Fruit fly (Drosophila melanogaster): Measurements from ENCODE around the gene Cpr67B.

The Cpr67B gene

dm6 chr3L:9426656-9427294 is 22.2 kb downstream of the Cpr67B start, which contains the start of the genes Atat and Shc:
Atat (minus strand) TSS chr3L:9426758.
Shc (plus strand) TSS chr3L:9427010.
- TF ChIP-seq gfzf (GFP tag; optimal IDR thresholded peaks at IDR 0.05) = peak; percentile 89
- TF ChIP-seq CG18619 (GFP tag; optimal IDR thresholded peaks at IDR 0.05) = peak; percentile 99
- TF ChIP-seq CG5245 (GFP tag; optimal IDR thresholded peaks at IDR 0.05) = peak; percentile 99
- TF ChIP-seq CG10209 (GFP tag; optimal IDR thresholded peaks at IDR 0.05) = peak; percentile 99
- TF ChIP-seq salm (tag; optimal IDR thresholded peaks at IDR 0.05) = peak; percentile 93
- TF ChIP-seq CG6683 (GFP tag; optimal IDR thresholded peaks at IDR 0.05) = peak; percentile 96
- peak; percentile 98 for TF ChIP-seq NK7.1 (GFP tag; optimal IDR thresholded peaks at IDR 0.05)
- peak; percentile 99 for TF ChIP-seq CG17328 (GFP tag; IDR thresholded peaks at IDR 0.05)
- peak; percentile 99 for TF ChIP-seq CG1647 (GFP tag; optimal IDR thresholded peaks at IDR 0.05)
- peak; percentile 99 for TF ChIP-seq CG18764 (GFP tag; optimal IDR thresholded peaks at IDR 0.05)
- peak; percentile 94 for TF ChIP-seq ftz-f1 (GFP tag; optimal IDR thresholded peaks at IDR 0.05)
- TF ChIP-seq HLH4C (GFP tag; IDR thresholded peaks at IDR 0.05; ENCODE audit: partially characterized antibody) = peak; percentile 87
- peak; percentile 91 for TF ChIP-seq exex (tag; optimal IDR thresholded peaks at IDR 0.05)
- TF ChIP-seq CG8281 (tag; optimal IDR thresholded peaks at IDR 0.05) = peak; percentile 92
- TF ChIP-seq CG9437 (GFP tag; optimal IDR thresholded peaks at IDR 0.05) = peak; percentile 77
- TF ChIP-seq CG13894 (tag; optimal IDR thresholded peaks at IDR 0.05) = peak; percentile 99
- peak; percentile 96 for TF ChIP-seq Blimp-1 (GFP tag; optimal IDR thresholded peaks at IDR 0.05)
- TF ChIP-seq fd96Cb (tag; optimal IDR thresholded peaks at IDR 0.05) = peak; percentile 99
- peak; percentile 100 for TF ChIP-seq Ets65A (GFP tag)
- peak; percentile 99 for TF ChIP-seq CG17612 (GFP tag; IDR thresholded peaks at IDR 0.05)
- TF ChIP-seq CG17186 (GFP tag; optimal IDR thresholded peaks at IDR 0.05) = peak; percentile 95
- TF ChIP-seq ewg (GFP tag; optimal IDR thresholded peaks at IDR 0.05) = peak; percentile 98
- peak; percentile 99 for TF ChIP-seq Bteb2 (GFP tag; optimal IDR thresholded peaks at IDR 0.05)
- TF ChIP-seq CG18262 (tag; optimal IDR thresholded peaks at IDR 0.05) = peak; percentile 96
- peak; percentile 99 for TF ChIP-seq lab (GFP tag; optimal IDR thresholded peaks at IDR 0.05)
- TF ChIP-seq kah (GFP tag; optimal IDR thresholded peaks at IDR 0.05) = peak; percentile 89
- TF ChIP-seq CG12942 (GFP tag; optimal IDR thresholded peaks at IDR 0.05) = peak; percentile 100
- TF ChIP-seq unpg (GFP tag; optimal IDR thresholded peaks at IDR 0.05) = peak; percentile 98
- TF ChIP-seq CG10267 (tag; optimal IDR thresholded peaks at IDR 0.05) = peak; percentile 92
- TF ChIP-seq CG9609 (GFP tag; optimal IDR thresholded peaks at IDR 0.05) = peak; percentile 100
- TF ChIP-seq CG6254 (GFP tag; optimal IDR thresholded peaks at IDR 0.05) = peak; percentile 90
- 0 out of 3 replicates have a peak, but pooled peaks have one; percentile 33 for TF ChIP-seq mld (GFP tag; IDR thresholded peaks at IDR 0.05; ENCODE audit: partially characterized antibody)
- peak; percentile 99 for TF ChIP-seq CG2199 (GFP tag; IDR thresholded peaks at IDR 0.05)
- TF ChIP-seq psq (GFP tag; optimal IDR thresholded peaks at IDR 0.05) = peak; percentile 95
- peak; percentile 99 for TF ChIP-seq ab (GFP tag; optimal IDR thresholded peaks at IDR 0.05)
- peak; percentile 99 for TF ChIP-seq CG13123 (GFP tag; optimal IDR thresholded peaks at IDR 0.05)
- TF ChIP-seq CG10147 (GFP tag; optimal IDR thresholded peaks at IDR 0.05) = peak; percentile 99
- peak; percentile 89 for TF ChIP-seq fd64A (GFP tag; optimal IDR thresholded peaks at IDR 0.05)
- peak; percentile 98 for TF ChIP-seq CG2678 (tag; optimal IDR thresholded peaks at IDR 0.05)
- peak; percentile 99 for TF ChIP-seq Ada2b (GFP tag; IDR thresholded peaks at IDR 0.05)
- no peak for TF ChIP-seq h (optimal IDR thresholded peaks at IDR 0.05)
- TF ChIP-seq Hmx (GFP tag; optimal IDR thresholded peaks at IDR 0.05) = peak; percentile 97
- TF ChIP-seq ems (GFP tag; optimal IDR thresholded peaks at IDR 0.05) = peak; percentile 99
- TF ChIP-seq oc (tag; optimal IDR thresholded peaks at IDR 0.05) = peak; percentile 97
- TF ChIP-seq CG4820 (GFP tag; optimal IDR thresholded peaks at IDR 0.05) = peak; percentile 99
- TF ChIP-seq Lim3 (GFP tag; IDR thresholded peaks at IDR 0.05) = peak; percentile 99
- TF ChIP-seq CG6765 (GFP tag; optimal IDR thresholded peaks at IDR 0.05) = peak; percentile 93
- TF ChIP-seq CG7745 (tag; optimal IDR thresholded peaks at IDR 0.05) = peak; percentile 47
- peak; percentile 99 for TF ChIP-seq disco-r (GFP tag; optimal IDR thresholded peaks at IDR 0.05)
- no peak for TF ChIP-seq yki (optimal IDR thresholded peaks at IDR 0.05)
